Fruit fly (Drosophila melanogaster) whole organism, embryonic: ENCODE data around the gene CG42553.

Experiments
- Abd-B ChIP-seq: fragments of 200-800 bp; sonication (Bioruptor generic); optimal IDR thresholded peaks from 2 replicates; lab custom pipeline; 2018; ENCODE audit warnings: missing biosample characterization, mild to moderate bottlenecking, missing genetic modification characterization, moderate library complexity
- Ada2b ChIP-seq: fragments of 200-800 bp; sonication (Bioruptor generic); IDR thresholded peaks from 2 replicates; pipeline ENCODE4 v1.3.6; 2022; ENCODE audit warnings: missing biosample characterization, missing genetic modification characterization
- Atf-2 ChIP-seq: fragments of 200-800 bp; sonication (Bioruptor generic); optimal IDR thresholded peaks from 2 replicates; lab custom pipeline; 2016; ENCODE audit warnings: missing biosample characterization, missing genetic modification characterization
- CG10565 ChIP-seq: fragments of 200-800 bp; sonication (Bioruptor generic); optimal IDR thresholded peaks from 3 replicates; lab custom pipeline; 2016; ENCODE audit warnings: missing biosample characterization, mild to moderate bottlenecking, missing genetic modification characterization
- CG11560 ChIP-seq: fragments of 200-800 bp; sonication (Bioruptor generic); IDR thresholded peaks from 3 replicates; pipeline ENCODE4 v1.3.6; 2022; ENCODE audit warnings: missing biosample characterization, missing genetic modification characterization
- CG12219 ChIP-seq: fragments of 200-800 bp; sonication (Bioruptor generic); optimal IDR thresholded peaks from 3 replicates; lab custom pipeline; 2018; ENCODE audit warnings: missing biosample characterization, mild to moderate bottlenecking, missing genetic modification characterization
- CG16815 ChIP-seq: fragments of 200-800 bp; sonication (Bioruptor generic); optimal IDR thresholded peaks from 3 replicates; lab custom pipeline; 2017; ENCODE audit warnings: missing biosample characterization, mild to moderate bottlenecking, missing genetic modification characterization
- CG17802 ChIP-seq: fragments of 200-800 bp; sonication (Bioruptor generic); optimal IDR thresholded peaks from 2 replicates; lab custom pipeline; 2018; ENCODE audit warnings: missing biosample characterization, mild to moderate bottlenecking, missing genetic modification characterization, moderate library complexity
- CG18476 ChIP-seq: fragments of 200-800 bp; sonication (Bioruptor generic); optimal IDR thresholded peaks from 2 replicates; lab custom pipeline; 2016; ENCODE audit warnings: missing biosample characterization, mild to moderate bottlenecking, missing genetic modification characterization
- CG18599 ChIP-seq: fragments of 200-800 bp; sonication (Bioruptor generic); optimal IDR thresholded peaks from 3 replicates; lab custom pipeline; 2017; ENCODE audit warnings: missing biosample characterization, missing genetic modification characterization, mild to moderate bottlenecking, moderate library complexity, missing genetic modification reagents
- CG2678 ChIP-seq: fragments of 200-800 bp; sonication (Bioruptor generic); optimal IDR thresholded peaks from 3 replicates; lab custom pipeline; 2019; ENCODE audit warnings: missing biosample characterization, mild to moderate bottlenecking, missing genetic modification characterization, moderate library complexity
- CG31224 ChIP-seq: fragments of 200-800 bp; sonication (Bioruptor generic); IDR thresholded peaks from 2 replicates; pipeline ENCODE4 v1.3.6; 2022; ENCODE audit warnings: missing biosample characterization, missing genetic modification characterization
- CG7786 ChIP-seq: fragments of 200-800 bp; sonication (Bioruptor generic); optimal IDR thresholded peaks from 2 replicates; lab custom pipeline; 2016; ENCODE audit warnings: missing biosample characterization, missing genetic modification characterization
- CG7839 ChIP-seq: fragments of 200-800 bp; sonication (Bioruptor generic); optimal IDR thresholded peaks from 3 replicates; lab custom pipeline; 2018; ENCODE audit warnings: missing biosample characterization, mild to moderate bottlenecking, missing genetic modification characterization, moderate library complexity
- CG8359 ChIP-seq: fragments of 200-800 bp; sonication (Bioruptor generic); optimal IDR thresholded peaks from 2 replicates; lab custom pipeline; 2017; ENCODE audit warnings: missing biosample characterization, mild to moderate bottlenecking, missing genetic modification characterization, borderline replicate concordance
- CG9932 ChIP-seq: fragments of 200-800 bp; sonication (Bioruptor generic); IDR thresholded peaks from 2 replicates; pipeline ENCODE4 v1.3.6; 2022; ENCODE audit warnings: missing biosample characterization, missing genetic modification characterization
- CTCF ChIP-seq: fragments of 200-800 bp; sonication (Bioruptor generic); optimal IDR thresholded peaks from 2 replicates; lab custom pipeline; 2017; ENCODE audit warnings: missing biosample characterization, mild to moderate bottlenecking, missing genetic modification characterization, moderate library complexity
- E2f2 ChIP-seq: fragments of 200-800 bp; sonication (Bioruptor generic); IDR thresholded peaks from 2 replicates; pipeline ENCODE4 v1.3.6; 2022; ENCODE audit warnings: missing biosample characterization, missing genetic modification characterization
- Jarid2 ChIP-seq: fragments of 200-800 bp; sonication (Bioruptor generic); optimal IDR thresholded peaks from 3 replicates; lab custom pipeline; 2017; ENCODE audit warnings: mild to moderate bottlenecking, missing biosample characterization, missing genetic modification reagents, missing genetic modification characterization
- Lhr ChIP-seq: fragments of 200-800 bp; sonication (Bioruptor generic); optimal IDR thresholded peaks from 3 replicates; lab custom pipeline; 2017; ENCODE audit warnings: mild to moderate bottlenecking, missing biosample characterization, missing genetic modification reagents, missing genetic modification characterization
- Lim3 ChIP-seq: fragments of 200-800 bp; sonication (Bioruptor generic); IDR thresholded peaks from 2 replicates; pipeline ENCODE4 v1.3.6; 2022; ENCODE audit warnings: missing biosample characterization, missing genetic modification characterization
- Ptx1 ChIP-seq: fragments of 200-800 bp; sonication (Bioruptor generic); IDR thresholded peaks from 2 replicates; pipeline ENCODE4 v1.3.6; 2022; ENCODE audit warnings: missing biosample characterization, missing genetic modification characterization
- Sox100B ChIP-seq: fragments of 200-800 bp; sonication (Bioruptor generic); optimal IDR thresholded peaks from 3 replicates; lab custom pipeline; 2018; ENCODE audit warnings: missing biosample characterization, mild to moderate bottlenecking, missing genetic modification characterization
- Spps ChIP-seq: fragments of 200-800 bp; sonication (Bioruptor generic); optimal IDR thresholded peaks from 2 replicates; lab custom pipeline; 2018; ENCODE audit warnings: missing biosample characterization, mild to moderate bottlenecking, missing genetic modification characterization
- Sry-δ ChIP-seq: fragments of 200-800 bp; sonication (Bioruptor generic); optimal IDR thresholded peaks from 2 replicates; lab custom pipeline; 2016; ENCODE audit warnings: missing biosample characterization, missing genetic modification characterization
- Taf1 ChIP-seq: fragments of 200-800 bp; sonication (Bioruptor generic); IDR thresholded peaks from 2 replicates; pipeline ENCODE4 v1.3.6; 2022; ENCODE audit warnings: missing biosample characterization, missing genetic modification characterization
- Vsx1 ChIP-seq: fragments of 200-800 bp; sonication (Bioruptor generic); optimal IDR thresholded peaks from 2 replicates; lab custom pipeline; 2017; ENCODE audit warnings: missing biosample characterization, mild to moderate bottlenecking, missing genetic modification characterization, missing genetic modification reagents
- bowl ChIP-seq: fragments of 200-800 bp; sonication (Bioruptor generic); IDR thresholded peaks from 2 replicates; pipeline ENCODE4 v1.3.6; 2022; ENCODE audit warnings: missing biosample characterization, missing genetic modification characterization
- btn ChIP-seq: fragments of 200-800 bp; sonication (Bioruptor generic); optimal IDR thresholded peaks from 2 replicates; lab custom pipeline; 2016; ENCODE audit warnings: missing biosample characterization, missing genetic modification characterization
- dan ChIP-seq: fragments of 200-800 bp; sonication (Bioruptor generic); IDR thresholded peaks from 2 replicates; pipeline ENCODE4 v1.3.6; 2022; ENCODE audit warnings: missing biosample characterization, missing genetic modification characterization
- dmrt99B ChIP-seq: fragments of 200-800 bp; sonication (Bioruptor generic); optimal IDR thresholded peaks from 2 replicates; lab custom pipeline; 2018; ENCODE audit warnings: missing biosample characterization, mild to moderate bottlenecking, missing genetic modification characterization, moderate library complexity
- en ChIP-seq: fragments of 200-800 bp; sonication (Bioruptor generic); optimal IDR thresholded peaks from 2 replicates; lab custom pipeline; 2016; ENCODE audit warnings: missing biosample characterization, missing genetic modification characterization
- esg ChIP-seq: fragments of 200-800 bp; sonication (Bioruptor generic); conservative IDR thresholded peaks from 2 replicates; pipeline ENCODE4 v1.3.6; 2022; ENCODE audit warnings: missing biosample characterization, missing genetic modification characterization
- gsb ChIP-seq: fragments of 200-800 bp; sonication (Bioruptor generic); IDR thresholded peaks from 2 replicates; pipeline ENCODE4 v1.3.6; 2022; ENCODE audit warnings: missing biosample characterization, missing genetic modification characterization
- ham ChIP-seq: fragments of 200-800 bp; sonication (Bioruptor generic); IDR thresholded peaks from 2 replicates; pipeline ENCODE4 v1.3.6; 2022; ENCODE audit warnings: missing biosample characterization, missing genetic modification characterization
- inv ChIP-seq: fragments of 200-800 bp; sonication (Bioruptor generic); IDR thresholded peaks from 2 replicates; pipeline ENCODE4 v1.3.6; 2022; ENCODE audit warnings: missing biosample characterization, missing genetic modification characterization; ENCODE audit not compliant: partially characterized antibody
- kah ChIP-seq: fragments of 200-800 bp; sonication (Bioruptor generic); optimal IDR thresholded peaks from 2 replicates; lab custom pipeline; 2018; ENCODE audit warnings: missing biosample characterization, mild to moderate bottlenecking, missing genetic modification characterization
- kay ChIP-seq: fragments of 200-800 bp; sonication (Bioruptor generic); optimal IDR thresholded peaks from 2 replicates; lab custom pipeline; 2016; ENCODE audit warnings: missing biosample characterization, missing genetic modification characterization
- lbe ChIP-seq: fragments of 200-800 bp; sonication (Bioruptor generic); optimal IDR thresholded peaks from 2 replicates; lab custom pipeline; 2016; ENCODE audit warnings: missing biosample characterization, mild to moderate bottlenecking, missing genetic modification characterization
- lola ChIP-seq, 3 experiments: fragments of >200 bp in 2 of 3; fragments of 200-800 bp in 1 of 3; sonication (Bioruptor generic) in 1 of 3; optimal IDR thresholded peaks; 2 replicates each; lab custom pipeline; 2017 to 2019; ENCODE audit warnings: missing biosample characterization in 3 of 3, missing genetic modification characterization in 3 of 3, mild to moderate bottlenecking in 1 of 3, moderate library complexity in 1 of 3
- odd ChIP-seq: fragments of 200-800 bp; sonication (Bioruptor generic); optimal IDR thresholded peaks from 2 replicates; lab custom pipeline; 2017; ENCODE audit warnings: missing biosample characterization, mild to moderate bottlenecking, missing genetic modification characterization
- pan ChIP-seq, 4 experiments: fragments of >200 bp in 3 of 4; fragments of 200-800 bp in 1 of 4; sonication (Bioruptor generic) in 1 of 4; optimal IDR thresholded peaks in 3 of 4; IDR thresholded peaks in 1 of 4; 2 replicates each; pipeline versions ENCODE4 v1.3.6 to Lab custom; 2017 to 2022; ENCODE audit warnings: missing biosample characterization in 2 of 4, missing genetic modification characterization in 2 of 4, mixed read lengths in 1 of 4
- phol ChIP-seq: fragments of 200-800 bp; sonication (Bioruptor generic); optimal IDR thresholded peaks from 3 replicates; lab custom pipeline; 2018; ENCODE audit warnings: missing biosample characterization, mild to moderate bottlenecking, missing genetic modification characterization, moderate library complexity
- pros ChIP-seq: fragments of 200-800 bp; sonication (Bioruptor generic); optimal IDR thresholded peaks from 3 replicates; lab custom pipeline; 2019; ENCODE audit warnings: missing biosample characterization, mild to moderate bottlenecking, missing genetic modification characterization, moderate library complexity
- repo ChIP-seq: fragments of 200-800 bp; sonication (Bioruptor generic); optimal IDR thresholded peaks from 2 replicates; lab custom pipeline; 2016; ENCODE audit warnings: missing biosample characterization, missing genetic modification characterization
- ssp ChIP-seq: fragments of 200-800 bp; sonication (Bioruptor generic); IDR thresholded peaks from 2 replicates; pipeline ENCODE4 v1.3.6; 2022; ENCODE audit warnings: missing biosample characterization, missing genetic modification characterization
- stwl ChIP-seq: fragments of 200-800 bp; sonication (Bioruptor generic); optimal IDR thresholded peaks from 3 replicates; lab custom pipeline; 2018; ENCODE audit warnings: missing biosample characterization, mild to moderate bottlenecking, missing genetic modification characterization, moderate library complexity
- wdn ChIP-seq: fragments of 200-800 bp; sonication (Bioruptor generic); IDR thresholded peaks from 2 replicates; pipeline ENCODE4 v1.3.6; 2022; ENCODE audit warnings: missing biosample characterization, missing genetic modification characterization

CG42553 gene

DNA sequence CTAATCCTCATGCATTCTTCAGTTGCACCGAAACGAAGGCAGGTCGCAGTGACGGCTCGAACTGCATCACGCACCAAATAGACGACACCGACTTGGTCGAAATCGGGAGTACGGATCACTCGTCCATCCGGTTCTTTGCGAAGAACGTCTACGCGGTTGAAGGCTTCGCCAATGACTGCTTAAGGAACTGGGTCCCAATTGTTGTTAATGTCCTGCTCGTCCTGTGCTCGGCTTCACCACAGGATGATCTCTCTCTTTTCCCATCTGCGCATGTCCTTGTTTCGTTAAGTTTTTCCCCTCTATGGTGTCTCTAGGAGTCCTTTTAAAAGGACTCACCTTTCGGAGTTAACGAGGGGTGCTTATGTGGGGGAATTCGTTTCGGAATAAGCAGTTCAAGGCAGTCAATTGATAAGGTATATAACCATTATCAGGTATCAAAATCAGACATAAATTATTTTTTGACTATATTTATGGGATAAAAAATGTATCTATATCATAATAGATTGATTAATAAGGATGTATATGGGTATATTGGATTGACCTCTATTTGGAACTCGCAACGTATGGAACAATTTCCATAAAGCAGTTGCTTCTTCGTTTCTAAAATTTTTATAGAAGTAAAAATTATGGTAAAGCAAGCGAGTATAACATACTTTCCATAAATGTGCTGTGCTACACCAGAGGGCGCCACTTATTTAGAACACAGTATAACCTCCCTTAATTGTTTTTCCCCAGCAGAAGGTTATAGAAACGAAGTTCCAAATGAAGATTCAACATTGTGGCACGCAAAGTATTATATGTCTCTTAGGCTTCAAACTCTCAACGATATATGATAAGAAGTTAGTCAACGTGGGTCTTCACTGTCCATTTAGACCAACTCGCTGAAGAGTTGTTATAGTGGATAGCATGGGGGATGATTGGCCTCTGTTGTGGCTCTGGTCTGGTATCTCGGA lies 23.4 kb downstream of the CG42553 start, which contains the start of gene dpr20 (continued):
- peak; percentile 34 for TF ChIP-seq repo (GFP tag; lab: Kevin White, UChicago)
- peak; percentile 79 for TF ChIP-seq esg (GFP tag; lab: Robert Waterston, UW)
- peak; percentile 13 for TF ChIP-seq btn (GFP tag; lab: Kevin White, UChicago)
- TF ChIP-seq pan (optimal IDR thresholded peaks at IDR 0.05; lab: Kevin White, UChicago) = no peak
- peak in 1 of 2 experiments; percentile 93 for TF ChIP-seq pan (GFP tag; optimal IDR thresholded peaks at IDR 0.05 in 1 of 2, IDR thresholded peaks at IDR 0.05 in 1 of 2)
- TF ChIP-seq Spps = no peak
- peak; percentile 63 for TF ChIP-seq CG31224 (GFP tag; lab: Robert Waterston, UW)
- peak; percentile 2 for TF ChIP-seq Vsx1
- peak; percentile 64 for TF ChIP-seq CG16815 (GFP tag; lab: Kevin White, UChicago)
- peak; percentile 73 for TF ChIP-seq CG12219 (GFP tag; lab: Kevin White, UChicago)
- peak; percentile 70 for TF ChIP-seq CG11560 (tag; lab: Robert Waterston, UW)
- TF ChIP-seq Abd-B (GFP tag; lab: Kevin White, UChicago) = peak; percentile 60
- TF ChIP-seq inv (GFP tag; lab: Robert Waterston, UW) = no peak
- no peak for TF ChIP-seq Jarid2 (GFP tag; lab: Kevin White, UChicago)
- peak; percentile 87 for TF ChIP-seq wdn
- TF ChIP-seq Atf-2 (GFP tag; lab: Kevin White, UChicago) = peak; percentile 39
- peak; percentile 83 for TF ChIP-seq gsb (GFP tag; lab: Robert Waterston, UW)
- peak; percentile 90 for TF ChIP-seq CG9932 (GFP tag; lab: Robert Waterston, UW)
- no peak for TF ChIP-seq Sox100B (GFP tag; lab: Kevin White, UChicago)
- peak; percentile 75 for TF ChIP-seq bowl (GFP tag; lab: Robert Waterston, UW)
- no peak for TF ChIP-seq Lim3 (GFP tag; lab: Robert Waterston, UW)
- peak; percentile 32 for TF ChIP-seq CG18476 (GFP tag; lab: Kevin White, UChicago)
- TF ChIP-seq stwl (tag; lab: Kevin White, UChicago) = no peak
- TF ChIP-seq Ptx1 = peak; percentile 92
- peak; percentile 90 for TF ChIP-seq CTCF (GFP tag; lab: Kevin White, UChicago)
- TF ChIP-seq dan (GFP tag; lab: Robert Waterston, UW) = peak; percentile 64
- no peak for TF ChIP-seq kay
- peak; percentile 79 for TF ChIP-seq Taf1 (GFP tag; lab: Robert Waterston, UW)
- TF ChIP-seq lbe (GFP tag; lab: Kevin White, UChicago) = no peak
- peak; percentile 3 for TF ChIP-seq Lhr (GFP tag; lab: Kevin White, UChicago)
- TF ChIP-seq CG10565 = no peak
- peak; percentile 25 for TF ChIP-seq Sry-δ (GFP tag; lab: Kevin White, UChicago)
- TF ChIP-seq odd (GFP tag; lab: Kevin White, UChicago) = no peak
- TF ChIP-seq CG18599 (GFP tag; lab: Kevin White, UChicago) = peak; percentile 94
- TF ChIP-seq en (GFP tag; lab: Kevin White, UChicago) = peak; percentile 3
- peak; percentile 69 for TF ChIP-seq CG7786 (GFP tag; lab: Kevin White, UChicago)
- peak; percentile 64 for TF ChIP-seq ssp (GFP tag; lab: Robert Waterston, UW)
- TF ChIP-seq pros (GFP tag; lab: Kevin White, UChicago) = peak; percentile 40
- peak; percentile 39 for TF ChIP-seq CG17802 (tag; lab: Kevin White, UChicago)
- TF ChIP-seq E2f2 (GFP tag; lab: Robert Waterston, UW) = peak; percentile 69
- peak; percentile 70 for TF ChIP-seq dmrt99B (tag; lab: Kevin White, UChicago)
- TF ChIP-seq CG7839 (tag; lab: Kevin White, UChicago) = peak; percentile 83
- peak; percentile 90 for TF ChIP-seq Ada2b (GFP tag; lab: Robert Waterston, UW)
- peak; percentile 82 for TF ChIP-seq CG2678
- TF ChIP-seq phol (tag; lab: Kevin White, UChicago) = peak; percentile 39
- no peak for TF ChIP-seq CG8359
- peak in 1 of 3 experiments; percentile 35 for TF ChIP-seq lola (GFP tag; optimal IDR thresholded peaks at IDR 0.05; lab: Kevin White, UChicago)
- no peak for TF ChIP-seq kah (GFP tag; lab: Kevin White, UChicago)
- no peak for TF ChIP-seq ham (GFP tag; lab: Robert Waterston, UW)
